Worm (Caenorhabditis elegans): ENCODE measurements around the gene klc-1.

klc-1 gene

ce11 chrIV:11037118-11037719 is 46.3 kb upstream of the klc-1 start:
- no peak for TF ChIP-seq ceh-79 (tag; optimal IDR thresholded peaks at IDR 0.05)
- no peak for TF ChIP-seq ceh-91 (GFP tag; IDR thresholded peaks at IDR 0.05)
- peak; percentile 71 for TF ChIP-seq B0336.3 (GFP tag; IDR thresholded peaks at IDR 0.05)
- no peak; the same call in 1 of the 2 replicates for TF ChIP-seq D2030.7 (GFP tag; IDR thresholded peaks at IDR 0.05)
- TF ChIP-seq tbp1 (GFP tag; optimal IDR thresholded peaks at IDR 0.05), result peak; percentile 7
- no peak for TF ChIP-seq mes-4 (tag; optimal IDR thresholded peaks at IDR 0.05)
- peak; percentile 71 for TF ChIP-seq Y53G8AR.9 (GFP tag; conservative IDR thresholded peaks at IDR 0.05)
- peak; percentile 35; the same call in 1 of the 2 replicates for TF ChIP-seq hsf-1 (GFP tag; IDR thresholded peaks at IDR 0.05)
- TF ChIP-seq ekl-4 (GFP tag; IDR thresholded peaks at IDR 0.05), result 0 out of 2 replicates have a peak, but pooled peaks have one; percentile 16
- no peak for TF ChIP-seq lin-26 (GFP tag; IDR thresholded peaks at IDR 0.05)
- peak; percentile 67 for TF ChIP-seq nhr-80 (tag; optimal IDR thresholded peaks at IDR 0.05)
- peak; percentile 16 for TF ChIP-seq atf-7 (tag; optimal IDR thresholded peaks at IDR 0.05)
- TF ChIP-seq athp-1 (tag; optimal IDR thresholded peaks at IDR 0.05), result peak; percentile 16
- peak; percentile 24 for TF ChIP-seq F49E8.2 (tag; optimal IDR thresholded peaks at IDR 0.05; ENCODE audit: insufficient read depth)
- TF ChIP-seq snpc-1.1 (tag; optimal IDR thresholded peaks at IDR 0.05; ENCODE audit: insufficient read depth), result no peak
- TF ChIP-seq nfya-1 (tag; optimal IDR thresholded peaks at IDR 0.05; ENCODE audit: borderline replicate concordance, insufficient read depth), result no peak
- TF ChIP-seq bed-2 (GFP tag; IDR thresholded peaks at IDR 0.05), result no peak
- TF ChIP-seq madf-6 (GFP tag; IDR thresholded peaks at IDR 0.05), result peak; percentile 52; the same call in 1 of the 2 replicates
- TF ChIP-seq ztf-18 (tag; optimal IDR thresholded peaks at IDR 0.05), result peak; percentile 7

DNA sequence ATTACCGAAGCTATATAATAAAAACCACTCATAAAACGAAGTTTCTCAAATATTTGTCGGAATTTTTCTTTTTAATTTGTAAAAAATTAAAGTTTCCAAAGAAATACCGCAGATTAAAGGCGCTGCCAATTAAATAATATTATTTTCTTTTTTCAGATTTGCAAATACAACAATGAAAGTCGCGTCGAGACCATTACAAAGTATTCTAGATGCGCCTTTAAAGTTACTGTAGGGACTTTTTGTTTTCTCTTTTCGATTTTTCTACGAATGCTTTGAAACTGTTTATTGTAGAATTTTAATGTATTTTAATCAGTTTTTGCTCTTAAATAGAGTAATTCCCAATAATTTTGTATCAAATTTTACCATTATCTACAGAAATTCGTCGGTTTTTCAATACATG is 45.3 kb upstream of the klc-1 start:
- no peak for TF ChIP-seq bed-1 (GFP tag; IDR thresholded peaks at IDR 0.05)
- TF ChIP-seq mes-4 (tag; optimal IDR thresholded peaks at IDR 0.05), result no peak
- peak; percentile 76 for TF ChIP-seq lsl-1 (GFP tag; optimal IDR thresholded peaks at IDR 0.05)
- no peak for TF ChIP-seq madf-10 (tag; optimal IDR thresholded peaks at IDR 0.05)
- TF ChIP-seq F33H1.4 (GFP tag; IDR thresholded peaks at IDR 0.05), result peak; percentile 78
- 0 out of 2 replicates have a peak, but pooled peaks have one; percentile 18 for TF ChIP-seq madf-8 (GFP tag; conservative IDR thresholded peaks at IDR 0.05)
- TF ChIP-seq dpl-1 (GFP tag; optimal IDR thresholded peaks at IDR 0.05), result no peak
- peak; percentile 61 for TF ChIP-seq madf-6 (GFP tag; IDR thresholded peaks at IDR 0.05)
- no peak for TF ChIP-seq ceh-27 (GFP tag; optimal IDR thresholded peaks at IDR 0.05)
- no peak for TF ChIP-seq zim-3 (tag; optimal IDR thresholded peaks at IDR 0.05)
- peak; percentile 64 for TF ChIP-seq xnd-1 (tag; optimal IDR thresholded peaks at IDR 0.05)
- no peak for TF ChIP-seq cebp-2 (GFP tag; IDR thresholded peaks at IDR 0.05)

DNA sequence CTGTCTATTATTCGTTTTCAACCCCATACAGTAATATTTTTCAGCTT is 45.1 kb upstream of the klc-1 start, which contains the start of gene kdin-1:
Gene kdin-1, plus strand, starts transcription at position 38 of the 47 bp plus-strand sequence.
- TF ChIP-seq pbrm-1 (GFP tag; IDR thresholded peaks at IDR 0.05), result no peak
- TF ChIP-seq mel-28 (tag; optimal IDR thresholded peaks at IDR 0.05; ENCODE audit: borderline replicate concordance), result no peak
- no peak for TF ChIP-seq xnd-1 (tag; optimal IDR thresholded peaks at IDR 0.05)
- TF ChIP-seq mcd-1 (GFP tag; IDR thresholded peaks at IDR 0.05), result no peak
- no peak for TF ChIP-seq Y67H2A.10 (GFP tag; conservative IDR thresholded peaks at IDR 0.05)
- TF ChIP-seq lin-40 (tag; optimal IDR thresholded peaks at IDR 0.05), result no peak
- no peak for TF ChIP-seq ceh-79 (tag; optimal IDR thresholded peaks at IDR 0.05)
- TF ChIP-seq nfya-2 (GFP tag; IDR thresholded peaks at IDR 0.05), result no peak
- no peak for TF ChIP-seq lir-1 (GFP tag; conservative IDR thresholded peaks at IDR 0.05)
- no peak for TF ChIP-seq ztf-18 (tag; optimal IDR thresholded peaks at IDR 0.05)
- TF ChIP-seq sdz-38 (tag; optimal IDR thresholded peaks at IDR 0.05), result no peak
- TF ChIP-seq hlh-26 (GFP tag; conservative IDR thresholded peaks at IDR 0.05), result no peak
- no peak for TF ChIP-seq ZK185.1 (tag; optimal IDR thresholded peaks at IDR 0.05; ENCODE audit: poor library complexity, severe bottlenecking)
- no peak for TF ChIP-seq ceh-100 (GFP tag; IDR thresholded peaks at IDR 0.05)
- TF ChIP-seq egl-44 (GFP tag; IDR thresholded peaks at IDR 0.05), result no peak
